Worm (Caenorhabditis elegans) whole organism, mixed stage, embryonic: ENCODE data around the gene pgp-13.

Experiments
- M03D4.4 ChIP-seq: sonication (generic microtip); optimal IDR thresholded peaks from 2 replicates; lab custom pipeline; 2017; ENCODE audit warnings: mild to moderate bottlenecking, missing genetic modification characterization, missing compliant biosample characterization
- bed-3 ChIP-seq: fragments of 200-800 bp; sonication (Bioruptor generic); optimal IDR thresholded peaks from 3 replicates; lab custom pipeline; 2018; ENCODE audit warnings: mild to moderate bottlenecking, missing genetic modification characterization, moderate library complexity, missing compliant biosample characterization
- blmp-1 ChIP-seq: fragments of 150-350 bp; optimal IDR thresholded peaks from 2 replicates; lab custom pipeline; 2014; ENCODE audit warnings: missing biosample characterization, missing genetic modification characterization
- ceh-43 ChIP-seq: fragments of 200-800 bp; sonication (Bioruptor generic); optimal IDR thresholded peaks from 2 replicates; lab custom pipeline; 2018; ENCODE audit warnings: mild to moderate bottlenecking, missing genetic modification characterization, moderate library complexity, missing compliant biosample characterization
- ceh-83 ChIP-seq: fragments of 200-800 bp; sonication (Bioruptor generic); optimal IDR thresholded peaks from 2 replicates; lab custom pipeline; 2018; ENCODE audit warnings: mild to moderate bottlenecking, missing genetic modification characterization, missing compliant biosample characterization
- ces-1 ChIP-seq: fragments of 150-350 bp; optimal IDR thresholded peaks from 2 replicates; lab custom pipeline; 2014; ENCODE audit warnings: missing biosample characterization, missing genetic modification reagents, missing genetic modification characterization
- elt-1 ChIP-seq: sonication (generic microtip); optimal IDR thresholded peaks from 2 replicates; lab custom pipeline; 2017; ENCODE audit warnings: missing genetic modification characterization, mild to moderate bottlenecking, missing compliant biosample characterization, antibody characterized with exemption, moderate library complexity, borderline replicate concordance; ENCODE audit not compliant: insufficient read depth
- elt-3 ChIP-seq: fragments of 150-350 bp; optimal IDR thresholded peaks from 2 replicates; lab custom pipeline; 2014; ENCODE audit warnings: missing biosample characterization, missing genetic modification characterization
- ham-2 ChIP-seq: fragments of 200-800 bp; sonication (Bioruptor generic); optimal IDR thresholded peaks from 2 replicates; lab custom pipeline; 2018; ENCODE audit warnings: mild to moderate bottlenecking, missing genetic modification characterization, missing compliant biosample characterization
- hlh-1 ChIP-seq: fragments of 150-350 bp; optimal IDR thresholded peaks from 2 replicates; lab custom pipeline; 2014; ENCODE audit warnings: missing biosample characterization, missing genetic modification reagents, missing genetic modification characterization
- lin-32 ChIP-seq: fragments of 200-800 bp; sonication (Bioruptor generic); optimal IDR thresholded peaks from 2 replicates; lab custom pipeline; 2018; ENCODE audit warnings: mild to moderate bottlenecking, missing genetic modification characterization, missing compliant biosample characterization
- lsy-2 ChIP-seq: fragments of 150-350 bp; optimal IDR thresholded peaks from 2 replicates; lab custom pipeline; 2014; ENCODE audit warnings: missing biosample characterization, missing genetic modification characterization
- mab-5 ChIP-seq: fragments of 150-350 bp; optimal IDR thresholded peaks from 2 replicates; lab custom pipeline; 2014; ENCODE audit warnings: missing biosample characterization, missing genetic modification characterization
- mep-1 ChIP-seq: fragments of 150-350 bp; optimal IDR thresholded peaks from 2 replicates; lab custom pipeline; 2017; ENCODE audit warnings: missing biosample characterization, missing genetic modification reagents, missing genetic modification characterization, inconsistent platforms
- mls-2 ChIP-seq: sonication (generic microtip); optimal IDR thresholded peaks from 2 replicates; lab custom pipeline; 2016; ENCODE audit warnings: mild to moderate bottlenecking, missing genetic modification characterization, moderate library complexity, missing compliant biosample characterization
- nhr-12 ChIP-seq: fragments of 150-350 bp; optimal IDR thresholded peaks from 2 replicates; lab custom pipeline; 2014; ENCODE audit warnings: missing biosample characterization, missing genetic modification characterization
- nhr-2 ChIP-seq: fragments of 150-350 bp; optimal IDR thresholded peaks from 2 replicates; lab custom pipeline; 2014; ENCODE audit warnings: missing biosample characterization, missing genetic modification characterization
- nhr-237 ChIP-seq: fragments of 150-350 bp; optimal IDR thresholded peaks from 2 replicates; lab custom pipeline; 2014; ENCODE audit warnings: missing biosample characterization, missing genetic modification characterization
- nhr-28 ChIP-seq: fragments of 150-350 bp; optimal IDR thresholded peaks from 2 replicates; lab custom pipeline; 2014; ENCODE audit warnings: missing biosample characterization, missing genetic modification characterization
- nhr-76 ChIP-seq: sonication (generic microtip); optimal IDR thresholded peaks from 2 replicates; lab custom pipeline; 2017; ENCODE audit warnings: missing biosample characterization, missing genetic modification characterization
- sem-2 ChIP-seq: fragments of 200-800 bp; sonication (Bioruptor generic); optimal IDR thresholded peaks from 2 replicates; lab custom pipeline; 2018; ENCODE audit warnings: mild to moderate bottlenecking, missing genetic modification characterization, missing compliant biosample characterization
- sptf-1 ChIP-seq: sonication (generic microtip); optimal IDR thresholded peaks from 2 replicates; lab custom pipeline; 2017; ENCODE audit warnings: mild to moderate bottlenecking, missing genetic modification characterization, moderate library complexity, missing compliant biosample characterization
- tbx-8 ChIP-seq: fragments of 200-800 bp; sonication (Bioruptor generic); optimal IDR thresholded peaks from 2 replicates; lab custom pipeline; 2018; ENCODE audit warnings: mild to moderate bottlenecking, missing genetic modification characterization, moderate library complexity, missing compliant biosample characterization
- unc-39 ChIP-seq: fragments of 150-350 bp; optimal IDR thresholded peaks from 2 replicates; lab custom pipeline; 2014; ENCODE audit warnings: missing biosample characterization, missing genetic modification characterization
- unc-62 ChIP-seq: fragments of 150-350 bp; optimal IDR thresholded peaks from 2 replicates; lab custom pipeline; 2014; ENCODE audit warnings: missing biosample characterization, missing genetic modification reagents, missing genetic modification characterization
- zip-8 ChIP-seq: fragments of 150-350 bp; optimal IDR thresholded peaks from 2 replicates; lab custom pipeline; 2014; ENCODE audit warnings: missing biosample characterization, missing genetic modification characterization
- ztf-11 ChIP-seq: fragments of 150-350 bp; optimal IDR thresholded peaks from 2 replicates; lab custom pipeline; 2014; ENCODE audit warnings: missing biosample characterization, missing genetic modification characterization

The pgp-13 gene

DNA sequence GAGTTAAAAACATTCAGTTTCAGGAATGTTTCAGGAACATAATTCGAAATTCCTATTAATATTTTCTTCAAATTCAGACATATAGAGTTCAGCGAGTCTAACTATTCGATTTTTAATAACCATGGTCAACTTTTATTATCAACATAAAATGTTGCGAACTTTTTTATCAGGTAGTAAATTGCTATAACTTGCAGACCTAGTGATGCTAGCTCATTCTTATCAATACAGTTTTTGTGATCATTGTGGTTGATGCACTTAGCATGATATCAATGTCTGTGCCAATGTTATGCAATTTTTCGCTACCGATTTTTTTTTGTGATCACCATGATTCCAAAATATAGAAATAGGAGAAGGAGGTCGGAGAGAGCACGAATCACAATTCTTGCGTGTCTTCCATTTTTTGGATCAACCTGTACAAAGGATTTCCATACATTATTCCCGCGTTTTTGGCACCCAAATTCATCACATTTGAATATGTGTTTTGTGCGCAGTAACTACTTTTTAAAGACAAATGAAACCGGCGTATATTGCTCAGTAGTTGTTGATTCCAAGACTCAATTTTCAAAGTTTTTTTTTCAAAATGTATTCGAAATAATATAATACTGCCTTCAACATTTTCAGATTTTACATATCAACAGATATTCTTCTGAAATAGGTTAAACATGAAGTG lies 7.2 kb upstream of the pgp-13 start, which contains the start of gene pgp-12:
Gene pgp-12, plus strand, starts transcription at position 620 of the 670 bp plus-strand sequence.
- TF ChIP-seq nhr-76 (tag; lab: Kevin White, UChicago): no peak
- TF ChIP-seq ham-2 (GFP tag; lab: Kevin White, UChicago): no peak
- no peak for TF ChIP-seq lin-32 (GFP tag; lab: Kevin White, UChicago)
- TF ChIP-seq mep-1 (tag; lab: Kevin White, UChicago): no peak
- TF ChIP-seq nhr-12 (tag; lab: Kevin White, UChicago): no peak
- no peak for TF ChIP-seq zip-8
- no peak for TF ChIP-seq ces-1
- no peak for TF ChIP-seq unc-62 (GFP tag; lab: Kevin White, UChicago)
- TF ChIP-seq mab-5: no peak
- TF ChIP-seq ztf-11 (tag; lab: Kevin White, UChicago): no peak
- no peak for TF ChIP-seq ceh-43 (GFP tag; lab: Kevin White, UChicago)
- TF ChIP-seq tbx-8 (GFP tag; lab: Kevin White, UChicago): no peak
- TF ChIP-seq elt-3 (tag; lab: Kevin White, UChicago): no peak
- TF ChIP-seq sptf-1 (tag; lab: Kevin White, UChicago): no peak
- no peak for TF ChIP-seq nhr-2

DNA sequence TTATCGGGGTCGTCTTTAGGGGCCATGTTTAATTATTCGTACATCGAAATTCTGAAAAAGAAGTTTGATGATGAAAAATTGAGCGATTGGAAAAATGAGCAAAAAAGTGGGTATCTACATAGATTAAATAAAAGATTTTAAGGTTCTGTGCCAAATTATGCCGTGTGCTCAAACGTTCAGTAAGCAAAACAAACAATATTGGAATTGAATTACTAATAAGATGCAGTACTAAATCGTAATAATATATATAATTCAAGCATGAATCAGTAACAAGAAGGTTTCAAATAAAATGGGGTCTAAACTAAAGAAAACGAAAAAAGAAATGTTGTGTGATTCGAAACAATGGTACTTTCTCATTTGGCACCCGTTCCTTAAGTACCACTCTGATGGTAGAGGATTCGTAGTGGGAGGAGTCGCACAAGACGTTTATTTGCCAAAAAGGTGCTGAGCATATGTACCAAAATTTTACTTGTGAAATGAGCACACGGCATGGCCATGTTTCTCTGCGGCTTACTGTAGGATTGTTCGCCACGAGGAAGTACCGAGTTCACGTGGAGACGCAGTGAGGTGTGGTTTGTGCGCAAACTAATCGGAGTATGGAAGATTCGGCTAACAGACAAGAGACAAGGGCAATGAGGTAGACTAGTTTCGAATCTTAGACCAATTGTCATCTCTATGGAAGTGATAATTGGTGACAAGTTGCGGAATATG lies 11.1 kb downstream of the pgp-13 start, which contains the start of gene pgp-14:
Gene pgp-14, minus strand, starts transcription at position 51 of the 711 bp plus-strand sequence.
- no peak for TF ChIP-seq unc-62 (GFP tag; lab: Kevin White, UChicago)
- no peak for TF ChIP-seq M03D4.4 (tag; lab: Kevin White, UChicago)
- TF ChIP-seq, all 35 proteins: peak for 0

DNA sequence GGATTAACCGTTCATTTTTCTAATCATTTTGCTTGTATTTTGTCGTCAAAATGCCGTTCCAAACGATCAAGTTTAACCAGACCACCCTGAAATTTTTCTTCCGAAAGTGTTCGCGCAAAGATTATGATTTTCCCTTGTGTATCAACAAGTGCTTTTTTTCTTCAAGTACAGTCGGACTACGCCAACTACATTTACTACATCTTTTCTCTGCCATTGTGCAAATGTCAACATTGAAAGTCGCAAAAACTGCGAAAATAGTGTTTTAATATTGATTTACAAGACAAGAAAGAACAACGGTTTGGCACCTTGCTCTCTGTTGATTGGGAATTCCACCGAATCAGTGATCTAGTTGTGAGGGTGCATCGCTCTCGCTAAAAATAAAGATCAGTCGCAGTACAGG lies 12.3 kb downstream of the pgp-13 start:
- TF ChIP-seq nhr-237 (tag; lab: Kevin White, UChicago) (peak; percentile 14), hlh-1 (tag; lab: Kevin White, UChicago) (no peak)

DNA sequence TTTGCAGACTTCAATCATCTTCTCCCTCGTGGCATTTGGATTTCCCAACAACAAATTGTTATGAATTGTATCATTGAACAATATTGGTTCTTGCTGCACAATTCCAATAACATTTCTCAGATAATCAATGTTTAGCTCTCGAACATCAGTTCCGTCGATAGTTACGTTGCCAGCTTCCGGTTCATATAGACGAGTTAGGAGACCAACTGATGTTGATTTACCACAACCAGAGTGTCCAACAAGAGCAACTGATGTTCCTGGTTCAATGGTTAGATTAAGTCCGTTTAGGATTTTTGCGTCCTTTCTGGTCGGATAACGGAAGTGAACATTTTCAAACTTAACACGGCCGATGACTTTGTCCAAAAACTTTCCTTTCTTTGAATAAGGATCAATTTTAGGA lies 15.5 kb downstream of the pgp-13 start:
- TF ChIP-seq nhr-76 (tag; lab: Kevin White, UChicago): no peak

DNA sequence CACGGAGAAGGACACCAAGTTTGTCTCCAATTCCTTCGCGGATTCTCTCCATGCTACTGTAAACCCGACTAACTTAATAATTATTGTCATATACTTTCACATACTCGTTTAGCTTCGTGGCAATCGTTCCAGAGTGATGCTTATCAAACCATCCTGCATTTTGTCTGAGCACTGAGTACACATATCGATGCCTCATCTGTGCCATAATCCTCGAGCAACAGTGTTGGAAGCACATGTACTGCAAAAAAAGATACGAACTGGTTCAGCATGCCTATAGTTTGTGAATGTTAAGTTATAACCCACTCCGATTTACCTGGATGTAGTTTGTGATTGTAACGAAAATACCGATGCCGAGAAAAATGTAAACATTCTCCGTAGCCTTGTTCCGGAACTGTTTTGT lies 16.5 kb downstream of the pgp-13 start:
- TF ChIP-seq sptf-1 (tag; lab: Kevin White, UChicago): no peak
- no peak for TF ChIP-seq lsy-2 (tag; lab: Kevin White, UChicago)
- TF ChIP-seq lin-32 (GFP tag; lab: Kevin White, UChicago): no peak
- TF ChIP-seq nhr-2: no peak

DNA sequence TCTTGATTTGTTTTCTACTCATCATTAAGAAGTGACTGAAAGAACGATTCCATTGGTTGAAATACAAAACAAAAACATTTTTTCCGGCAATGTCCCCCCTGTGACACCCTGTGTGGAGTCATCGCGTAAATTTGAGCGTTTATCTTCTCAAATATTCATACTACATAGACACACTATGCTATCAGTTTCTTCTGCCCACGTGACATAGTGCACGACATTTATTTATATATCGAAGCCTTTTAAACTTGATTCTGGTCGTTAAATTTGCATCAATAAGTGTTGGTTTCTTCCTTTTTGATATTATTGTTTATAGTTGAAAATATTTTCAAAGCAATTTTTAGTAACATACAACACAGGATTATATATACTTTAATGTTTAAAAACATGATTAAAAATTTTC lies 20.5 kb downstream of the pgp-13 start:
- TF ChIP-seq sem-2 (GFP tag; lab: Kevin White, UChicago) (no peak), elt-3 (tag; lab: Kevin White, UChicago) (no peak), blmp-1 (tag; lab: Kevin White, UChicago) (no peak), lin-32 (GFP tag; lab: Kevin White, UChicago) (no peak), hlh-1 (tag; lab: Kevin White, UChicago) (no peak), M03D4.4 (tag; lab: Kevin White, UChicago) (no peak), nhr-76 (tag; lab: Kevin White, UChicago) (no peak), nhr-28 (tag; lab: Kevin White, UChicago) (no peak), bed-3 (GFP tag; lab: Kevin White, UChicago) (no peak), nhr-237 (tag; lab: Kevin White, UChicago) (no peak), unc-39 (tag; lab: Kevin White, UChicago) (no peak), ceh-83 (GFP tag; lab: Kevin White, UChicago) (no peak), mls-2 (tag; lab: Kevin White, UChicago) (no peak), mab-5 (no peak), elt-1 (tag; lab: Kevin White, UChicago) (no peak), ham-2 (GFP tag; lab: Kevin White, UChicago) (no peak)
